Worm (Caenorhabditis elegans) whole organism, L1 larva: ENCODE measurements around the gene C16A3.6.
A peak's percentile ranks its signal among the peaks of the same experiment; 100 is the strongest.

Source experiments
- C34B4.2 ChIP-seq: sonication (generic microtip); optimal IDR thresholded peaks from 2 replicates; lab custom pipeline; 2017; ENCODE audit warnings: mild to moderate bottlenecking, missing genetic modification characterization, missing compliant biosample characterization
- Y116A8C.19 ChIP-seq: sonication (generic microtip); optimal IDR thresholded peaks from 2 replicates; lab custom pipeline; 2016; ENCODE audit warnings: missing compliant biosample characterization, missing genetic modification characterization, borderline replicate concordance
- aha-1 ChIP-seq: fragments of 150-350 bp; optimal IDR thresholded peaks from 2 replicates; lab custom pipeline; 2014; ENCODE audit warnings: missing biosample characterization, missing genetic modification characterization
- aly-2 ChIP-seq: fragments of 150-350 bp; optimal IDR thresholded peaks from 2 replicates; lab custom pipeline; 2014; ENCODE audit warnings: missing biosample characterization, missing genetic modification characterization
- blmp-1 ChIP-seq: fragments of 150-350 bp; optimal IDR thresholded peaks from 2 replicates; lab custom pipeline; 2014; ENCODE audit warnings: missing biosample characterization, missing genetic modification characterization
- ceh-63 ChIP-seq: fragments of 200-800 bp; sonication (Bioruptor generic); optimal IDR thresholded peaks from 2 replicates; lab custom pipeline; 2018; ENCODE audit warnings: mild to moderate bottlenecking, missing genetic modification characterization, missing compliant biosample characterization
- ceh-82 ChIP-seq, 3 experiments: fragments of 150-350 bp in 1 of 3; sonication (generic microtip) in 2 of 3; optimal IDR thresholded peaks; 2 replicates each; lab custom pipeline; 2014 to 2017; ENCODE audit warnings: missing biosample characterization in 3 of 3, missing genetic modification characterization in 3 of 3
- ces-1 ChIP-seq: fragments of 150-350 bp; optimal IDR thresholded peaks from 2 replicates; lab custom pipeline; 2014; ENCODE audit warnings: missing biosample characterization, missing genetic modification reagents, missing genetic modification characterization
- dsc-1 ChIP-seq: sonication (generic microtip); optimal IDR thresholded peaks from 2 replicates; lab custom pipeline; 2016; ENCODE audit warnings: mild to moderate bottlenecking, missing genetic modification characterization, missing compliant biosample characterization
- efl-1 ChIP-seq, 4 experiments: fragments of 150-350 bp; optimal IDR thresholded peaks in 3 of 4; peaks in 1 of 4; 1 replicate in 1 of 4; 2 replicates in 3 of 4; lab custom pipeline; 2014; ENCODE audit warnings: missing biosample characterization in 2 of 4, missing genetic modification characterization in 2 of 4, missing genetic modification reagents in 2 of 4
- egl-27 ChIP-seq, 2 experiments: fragments of 150-350 bp in 1 of 2; sonication (generic microtip); optimal IDR thresholded peaks; 3 replicates each; lab custom pipeline; 2017 to 2018; ENCODE audit warnings: missing biosample characterization in 2 of 2, missing genetic modification characterization in 2 of 2, missing genetic modification reagents in 2 of 2
- elt-3 ChIP-seq, 6 experiments: fragments of 150-350 bp in 1 of 6; sonication (generic microtip); optimal IDR thresholded peaks; 2 replicates each; lab custom pipeline; 2017 to 2018; ENCODE audit warnings: missing biosample characterization in 6 of 6, missing genetic modification characterization in 6 of 6, inconsistent platforms in 1 of 6
- fkh-10 ChIP-seq: sonication (generic microtip); optimal IDR thresholded peaks from 2 replicates; lab custom pipeline; 2017; ENCODE audit warnings: missing biosample characterization, missing genetic modification reagents, missing genetic modification characterization
- fkh-4 ChIP-seq: sonication (generic microtip); optimal IDR thresholded peaks from 2 replicates; lab custom pipeline; 2016; ENCODE audit warnings: missing compliant biosample characterization, missing genetic modification characterization, borderline replicate concordance
- fkh-8 ChIP-seq: sonication (generic microtip); optimal IDR thresholded peaks from 2 replicates; lab custom pipeline; 2016; ENCODE audit warnings: mild to moderate bottlenecking, missing genetic modification characterization, missing compliant biosample characterization
- fos-1 ChIP-seq: fragments of 150-350 bp; optimal IDR thresholded peaks from 2 replicates; lab custom pipeline; 2014; ENCODE audit warnings: missing biosample characterization, missing genetic modification characterization
- lin-13 ChIP-seq: fragments of 150-350 bp; optimal IDR thresholded peaks from 2 replicates; lab custom pipeline; 2014; ENCODE audit warnings: missing biosample characterization, missing genetic modification reagents, missing genetic modification characterization
- lin-14 ChIP-seq: fragments of 200-800 bp; sonication (Bioruptor generic); optimal IDR thresholded peaks from 2 replicates; lab custom pipeline; 2018; ENCODE audit warnings: mild to moderate bottlenecking, missing genetic modification characterization, moderate library complexity, missing compliant biosample characterization
- lin-15B ChIP-seq: fragments of 150-350 bp; sonication (generic microtip); optimal IDR thresholded peaks from 3 replicates; lab custom pipeline; 2014; ENCODE audit warnings: missing biosample characterization, missing genetic modification characterization
- lin-35 ChIP-seq, 2 experiments: fragments of 150-350 bp; optimal IDR thresholded peaks; 2 replicates each; lab custom pipeline; 2014; ENCODE audit warnings: missing biosample characterization in 2 of 2, missing genetic modification characterization in 2 of 2, missing genetic modification reagents in 2 of 2
- lir-3 ChIP-seq: sonication (generic microtip); optimal IDR thresholded peaks from 2 replicates; lab custom pipeline; 2016; ENCODE audit warnings: mild to moderate bottlenecking, missing genetic modification characterization, moderate library complexity, missing compliant biosample characterization; ENCODE audit not compliant: poor library complexity
- mab-9 ChIP-seq: fragments of 200-800 bp; sonication (Bioruptor generic); IDR thresholded peaks from 2 replicates; pipeline ENCODE4 v1.3.6; 2022; ENCODE audit warnings: missing genetic modification reagents, missing genetic modification characterization, missing compliant biosample characterization
- mdl-1 ChIP-seq, 2 experiments: fragments of 150-350 bp; optimal IDR thresholded peaks; 2 replicates each; lab custom pipeline; 2014 to 2017; ENCODE audit warnings: missing biosample characterization in 2 of 2, missing genetic modification characterization in 2 of 2, inconsistent platforms in 1 of 2
- mef-2 ChIP-seq: fragments of 150-350 bp; optimal IDR thresholded peaks from 2 replicates; lab custom pipeline; 2014; ENCODE audit warnings: missing biosample characterization, missing genetic modification characterization
- nhr-11 ChIP-seq: fragments of 150-350 bp; optimal IDR thresholded peaks from 2 replicates; lab custom pipeline; 2014; ENCODE audit warnings: missing biosample characterization, missing genetic modification characterization
- nhr-19 ChIP-seq: fragments of 200-800 bp; sonication (Bioruptor generic); conservative IDR thresholded peaks from 2 replicates; pipeline ENCODE4 v1.3.6; 2022; ENCODE audit warnings: missing genetic modification characterization, missing compliant biosample characterization
- nhr-20 ChIP-seq: sonication (generic microtip); optimal IDR thresholded peaks from 2 replicates; lab custom pipeline; 2016; ENCODE audit warnings: mild to moderate bottlenecking, missing genetic modification characterization, missing compliant biosample characterization
- nhr-237 ChIP-seq: fragments of 150-350 bp; optimal IDR thresholded peaks from 2 replicates; lab custom pipeline; 2014; ENCODE audit warnings: missing biosample characterization, missing genetic modification characterization
- nhr-71 ChIP-seq: sonication (generic microtip); optimal IDR thresholded peaks from 2 replicates; lab custom pipeline; 2016; ENCODE audit warnings: mild to moderate bottlenecking, missing genetic modification characterization, moderate library complexity, missing compliant biosample characterization
- nhr-77 ChIP-seq: fragments of 150-350 bp; optimal IDR thresholded peaks from 2 replicates; lab custom pipeline; 2014; ENCODE audit warnings: missing biosample characterization, missing genetic modification characterization
- nhr-85 ChIP-seq: sonication (generic microtip); peaks from one replicate; lab custom pipeline; 2016; ENCODE audit warnings: missing genetic modification characterization, inconsistent platforms, missing compliant biosample characterization
- pag-3 ChIP-seq: sonication (generic microtip); optimal IDR thresholded peaks from 2 replicates; lab custom pipeline; 2017; ENCODE audit warnings: missing genetic modification characterization, mild to moderate bottlenecking, missing compliant biosample characterization, antibody characterized with exemption, borderline replicate concordance; ENCODE audit not compliant: insufficient read depth
- rnt-1 ChIP-seq: sonication (generic microtip); optimal IDR thresholded peaks from 2 replicates; lab custom pipeline; 2016; ENCODE audit warnings: mild to moderate bottlenecking, missing genetic modification characterization, moderate library complexity, missing compliant biosample characterization
- skn-1 ChIP-seq: fragments of 150-350 bp; optimal IDR thresholded peaks from 2 replicates; lab custom pipeline; 2014; ENCODE audit warnings: missing biosample characterization, missing genetic modification characterization
- snu-23 ChIP-seq: sonication (generic microtip); optimal IDR thresholded peaks from 2 replicates; lab custom pipeline; 2016; ENCODE audit warnings: missing genetic modification characterization, missing compliant biosample characterization
- sptf-1 ChIP-seq: fragments of 150-350 bp; optimal IDR thresholded peaks from 2 replicates; lab custom pipeline; 2014; ENCODE audit warnings: missing biosample characterization, missing genetic modification characterization
- swsn-7 ChIP-seq: sonication (generic microtip); optimal IDR thresholded peaks from 2 replicates; lab custom pipeline; 2016; ENCODE audit warnings: missing genetic modification characterization, missing compliant biosample characterization
- tbx-2 ChIP-seq: sonication (generic microtip); optimal IDR thresholded peaks from 2 replicates; lab custom pipeline; 2016; ENCODE audit warnings: missing genetic modification characterization, missing compliant biosample characterization
- unc-130 ChIP-seq: fragments of 150-350 bp; optimal IDR thresholded peaks from 2 replicates; lab custom pipeline; 2017; ENCODE audit warnings: missing biosample characterization, missing genetic modification characterization, inconsistent platforms
- unc-30 ChIP-seq: sonication (generic microtip); optimal IDR thresholded peaks from 2 replicates; lab custom pipeline; 2017; ENCODE audit warnings: missing biosample characterization, missing genetic modification characterization
- unc-62 ChIP-seq: fragments of 150-350 bp; optimal IDR thresholded peaks from 2 replicates; lab custom pipeline; 2014; ENCODE audit warnings: missing biosample characterization, missing genetic modification reagents, missing genetic modification characterization
- unc-98 ChIP-seq: fragments of 200-800 bp; sonication (Bioruptor generic); IDR thresholded peaks from 2 replicates; pipeline ENCODE4 v1.3.6; 2022; ENCODE audit warnings: missing genetic modification characterization, missing compliant biosample characterization

The C16A3.6 gene

ce11 chrIII:6356764-6357163, 22.2 kb upstream of the C16A3.6 start:
- TF ChIP-seq fkh-4 (tag; lab: Kevin White, UChicago) (no peak), unc-62 (GFP tag; lab: Kevin White, UChicago) (no peak), unc-30 (tag; lab: Kevin White, UChicago) (no peak), skn-1 (tag; lab: Kevin White, UChicago) (no peak), nhr-71 (tag; lab: Kevin White, UChicago) (no peak), sptf-1 (tag; lab: Kevin White, UChicago) (no peak), ces-1 (GFP tag; lab: Kevin White, UChicago) (no peak)

DNA sequence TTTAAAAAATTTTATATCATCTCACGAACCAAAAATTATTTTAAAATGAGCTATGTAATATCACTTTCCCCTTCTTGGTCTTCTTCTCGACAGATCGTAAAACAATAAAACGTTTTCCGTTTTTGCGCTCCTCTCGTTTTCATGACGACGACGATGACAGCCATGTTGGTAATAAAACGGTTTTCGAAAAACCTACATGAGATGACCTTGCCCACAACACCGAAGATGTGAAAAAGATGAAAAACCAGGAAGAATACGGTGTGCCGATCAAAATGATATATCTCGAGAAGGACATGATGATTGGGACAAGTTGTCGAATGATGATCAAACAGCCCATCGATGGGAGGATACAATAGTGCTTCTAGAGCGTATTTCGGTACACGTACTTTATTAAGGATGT, 20.3 kb upstream of the C16A3.6 start:
- TF ChIP-seq snu-23 (GFP tag; lab: Kevin White, UChicago): peak; percentile 30
- no peak for TF ChIP-seq mab-9 (GFP tag; lab: Robert Waterston, UW)
- no peak for TF ChIP-seq unc-30 (tag; lab: Kevin White, UChicago)
- no peak for TF ChIP-seq unc-130 (tag; lab: Kevin White, UChicago)
- TF ChIP-seq ceh-82 (tag; optimal IDR thresholded peaks at IDR 0.05; lab: Kevin White, UChicago): no peak
- TF ChIP-seq Y116A8C.19 (tag; lab: Kevin White, UChicago): no peak
- TF ChIP-seq swsn-7: no peak
- no peak for TF ChIP-seq pag-3 (tag; lab: Kevin White, UChicago)
- no peak for TF ChIP-seq lin-15B (tag; lab: Kevin White, UChicago)
- no peak for TF ChIP-seq fos-1 (tag; lab: Kevin White, UChicago)
- TF ChIP-seq ces-1 (GFP tag; lab: Kevin White, UChicago): no peak
- peak; percentile 94 for TF ChIP-seq blmp-1
- no peak for TF ChIP-seq rnt-1 (tag; lab: Kevin White, UChicago)
- no peak for TF ChIP-seq egl-27 (tag; optimal IDR thresholded peaks at IDR 0.05; lab: Kevin White, UChicago)
- no peak for TF ChIP-seq nhr-71 (tag; lab: Kevin White, UChicago)
- no peak for TF ChIP-seq C34B4.2
- no peak for TF ChIP-seq nhr-11 (tag; lab: Kevin White, UChicago)
- no peak for TF ChIP-seq efl-1 (optimal IDR thresholded peaks at IDR 0.05; lab: Kevin White, UChicago)
- peak in 1 of 2 experiments; percentile 6 for TF ChIP-seq efl-1 (GFP tag; optimal IDR thresholded peaks at IDR 0.05 in 1 of 2; lab: Kevin White, UChicago)
- TF ChIP-seq tbx-2 (tag; lab: Kevin White, UChicago): no peak
- TF ChIP-seq elt-3 (tag; optimal IDR thresholded peaks at IDR 0.05; lab: Kevin White, UChicago): peak in 2 of 6 experiments; percentile 15 to 17
- peak; percentile 53 for TF ChIP-seq lin-14
- TF ChIP-seq aha-1 (tag; lab: Kevin White, UChicago): no peak

- TF ChIP-seq fos-1 (tag; lab: Kevin White, UChicago) (no peak), nhr-85 (tag; lab: Kevin White, UChicago) (peak; percentile 70), ceh-82 (tag; optimal IDR thresholded peaks at IDR 0.05; lab: Kevin White, UChicago) (no peak), nhr-20 (tag; lab: Kevin White, UChicago) (no peak), aha-1 (tag; lab: Kevin White, UChicago) (no peak), dsc-1 (tag; lab: Kevin White, UChicago) (peak; percentile 53), rnt-1 (tag; lab: Kevin White, UChicago) (peak; percentile 12), efl-1 (optimal IDR thresholded peaks at IDR 0.05; lab: Kevin White, UChicago) (no peak), efl-1 (GFP tag; optimal IDR thresholded peaks at IDR 0.05 in 1 of 2; lab: Kevin White, UChicago) (peak in 1 of 2 experiments; percentile 82), lin-14 (peak; percentile 21), fkh-10 (no peak), fkh-4 (tag; lab: Kevin White, UChicago) (peak; percentile 27), unc-98 (GFP tag; lab: Robert Waterston, UW) (no peak), lin-35 (GFP tag; optimal IDR thresholded peaks at IDR 0.05; lab: Kevin White, UChicago) (peak in 1 of 2 experiments; percentile 5), lin-13 (GFP tag; lab: Kevin White, UChicago) (no peak), blmp-1 (peak; percentile 83), snu-23 (GFP tag; lab: Kevin White, UChicago) (no peak), nhr-77 (no peak), pag-3 (tag; lab: Kevin White, UChicago) (peak; percentile 27), mef-2 (tag; lab: Kevin White, UChicago) (no peak), mdl-1 (tag; optimal IDR thresholded peaks at IDR 0.05; lab: Kevin White, UChicago) (peak in 1 of 2 experiments; percentile 16), nhr-19 (0 out of 2 replicates have a peak, but pooled peaks have one; percentile 5), fkh-8 (tag; lab: Kevin White, UChicago) (no peak), ceh-63 (no peak), nhr-237 (tag; lab: Kevin White, UChicago) (no peak), lir-3 (no peak), aly-2 (no peak)
These were observed 19.7 kb upstream of the C16A3.6 start for ce11 chrIII:6359171-6359854.
